Worm (Caenorhabditis elegans) whole organism, young adult: ENCODE data around the gene F20D6.12.

Experiments used
- B0261.1 ChIP-seq: sonication (generic microtip); optimal IDR thresholded peaks from 2 replicates; lab custom pipeline; 2016; ENCODE audit warnings: mild to moderate bottlenecking, missing genetic modification characterization, moderate library complexity, missing compliant biosample characterization
- F49E8.2 ChIP-seq: sonication (generic microtip); optimal IDR thresholded peaks from 3 replicates; lab custom pipeline; 2017; ENCODE audit warnings: missing genetic modification characterization, mild to moderate bottlenecking, missing compliant biosample characterization, antibody characterized with exemption, moderate library complexity; ENCODE audit not compliant: insufficient read depth
- F52B5.7 ChIP-seq: sonication (generic microtip); optimal IDR thresholded peaks from 2 replicates; lab custom pipeline; 2016; ENCODE audit warnings: mild to moderate bottlenecking, missing genetic modification characterization, missing compliant biosample characterization
- K12H6.12 ChIP-seq: fragments of 200-800 bp; sonication (Bioruptor generic); optimal IDR thresholded peaks from 2 replicates; lab custom pipeline; 2018; ENCODE audit warnings: mild to moderate bottlenecking, missing genetic modification characterization, missing compliant biosample characterization
- Y53G8AR.9 ChIP-seq: fragments of 200-800 bp; sonication (Bioruptor generic); conservative IDR thresholded peaks from 2 replicates; pipeline ENCODE4 v1.3.6; 2022; ENCODE audit warnings: missing genetic modification reagents, missing genetic modification characterization, missing compliant biosample characterization
- Y67H2A.10 ChIP-seq: fragments of 200-800 bp; sonication (Bioruptor generic); conservative IDR thresholded peaks from 2 replicates; pipeline ENCODE4 v1.3.6; 2022; ENCODE audit warnings: missing genetic modification reagents, missing genetic modification characterization, missing compliant biosample characterization
- akir-1 ChIP-seq: fragments of 200-800 bp; sonication (Bioruptor generic); optimal IDR thresholded peaks from 2 replicates; lab custom pipeline; 2018; ENCODE audit warnings: mild to moderate bottlenecking, missing genetic modification characterization, moderate library complexity, missing compliant biosample characterization
- aptf-2 ChIP-seq: fragments of 200-800 bp; sonication (Bioruptor generic); conservative IDR thresholded peaks from 2 replicates; pipeline ENCODE4 v1.3.6; 2022; ENCODE audit warnings: missing genetic modification reagents, missing genetic modification characterization, missing compliant biosample characterization
- atf-7 ChIP-seq: sonication (generic microtip); optimal IDR thresholded peaks from 2 replicates; lab custom pipeline; 2017; ENCODE audit warnings: mild to moderate bottlenecking, missing genetic modification characterization, missing compliant biosample characterization
- attf-5 ChIP-seq: fragments of 200-800 bp; sonication (Bioruptor generic); optimal IDR thresholded peaks from 2 replicates; lab custom pipeline; 2018; ENCODE audit warnings: mild to moderate bottlenecking, missing genetic modification characterization, missing compliant biosample characterization
- bed-1 ChIP-seq: fragments of 200-800 bp; sonication (Bioruptor generic); IDR thresholded peaks from 2 replicates; pipeline ENCODE4 v1.3.6; 2022; ENCODE audit warnings: missing genetic modification reagents, missing genetic modification characterization, missing compliant biosample characterization
- ceh-40 ChIP-seq: fragments of 200-800 bp; sonication (Bioruptor generic); IDR thresholded peaks from 2 replicates; pipeline ENCODE4 v1.3.6; 2022; ENCODE audit warnings: missing genetic modification characterization, missing compliant biosample characterization
- die-1 ChIP-seq: sonication (generic microtip); optimal IDR thresholded peaks from 2 replicates; lab custom pipeline; 2016; ENCODE audit warnings: missing genotype, mild to moderate bottlenecking, missing genetic modification characterization, missing compliant biosample characterization
- dox-1 ChIP-seq: fragments of 200-800 bp; sonication (Bioruptor generic); IDR thresholded peaks from 2 replicates; pipeline ENCODE4 v1.3.6; 2022; ENCODE audit warnings: missing genetic modification reagents, missing genetic modification characterization, missing compliant biosample characterization
- egrh-3 ChIP-seq: fragments of 200-800 bp; sonication (Bioruptor generic); IDR thresholded peaks from 2 replicates; pipeline ENCODE4 v1.3.6; 2022; ENCODE audit warnings: missing genetic modification reagents, missing genetic modification characterization, missing compliant biosample characterization
- ekl-4 ChIP-seq: fragments of 200-800 bp; sonication (Bioruptor generic); IDR thresholded peaks from 2 replicates; pipeline ENCODE4 v1.3.6; 2022; ENCODE audit warnings: missing genetic modification reagents, missing genetic modification characterization, missing compliant biosample characterization
- ets-4 ChIP-seq: fragments of 200-800 bp; sonication (Bioruptor generic); optimal IDR thresholded peaks from 2 replicates; lab custom pipeline; 2018; ENCODE audit warnings: mild to moderate bottlenecking, missing genetic modification characterization, missing compliant biosample characterization
- lin-54 ChIP-seq: fragments of 200-800 bp; sonication (Bioruptor generic); optimal IDR thresholded peaks from 2 replicates; lab custom pipeline; 2018; ENCODE audit warnings: mild to moderate bottlenecking, missing genetic modification characterization, missing compliant biosample characterization
- lsy-27 ChIP-seq: sonication (generic microtip); optimal IDR thresholded peaks from 2 replicates; lab custom pipeline; 2017; ENCODE audit warnings: missing genetic modification characterization, mild to moderate bottlenecking, missing compliant biosample characterization, antibody characterized with exemption, missing genotype, borderline replicate concordance; ENCODE audit not compliant: insufficient read depth
- madf-10 ChIP-seq: sonication (generic microtip); optimal IDR thresholded peaks from 2 replicates; lab custom pipeline; 2016; ENCODE audit warnings: mild to moderate bottlenecking, missing genetic modification characterization, missing compliant biosample characterization
- mel-28 ChIP-seq: sonication (generic microtip); optimal IDR thresholded peaks from 2 replicates; lab custom pipeline; 2016; ENCODE audit warnings: borderline replicate concordance, mild to moderate bottlenecking, missing genetic modification characterization, missing compliant biosample characterization
- nfya-1 ChIP-seq: sonication (generic microtip); optimal IDR thresholded peaks from 2 replicates; lab custom pipeline; 2017; ENCODE audit warnings: antibody characterized with exemption, missing compliant biosample characterization, missing genetic modification characterization, borderline replicate concordance; ENCODE audit not compliant: insufficient read depth
- nhr-120 ChIP-seq: fragments of 200-800 bp; sonication (Bioruptor generic); IDR thresholded peaks from 2 replicates; pipeline ENCODE4 v1.3.6; 2022; ENCODE audit warnings: missing genetic modification characterization, missing compliant biosample characterization
- nhr-80 ChIP-seq: sonication (generic microtip); optimal IDR thresholded peaks from 2 replicates; lab custom pipeline; 2016; ENCODE audit warnings: missing genetic modification characterization, missing compliant biosample characterization
- nhr-90 ChIP-seq: sonication (generic microtip); optimal IDR thresholded peaks from 2 replicates; lab custom pipeline; 2016; ENCODE audit warnings: missing genotype, mild to moderate bottlenecking, missing genetic modification characterization, missing compliant biosample characterization
- pbrm-1 ChIP-seq: fragments of 200-800 bp; sonication (Bioruptor generic); IDR thresholded peaks from 2 replicates; pipeline ENCODE4 v1.3.6; 2022; ENCODE audit warnings: missing genetic modification reagents, missing genetic modification characterization, missing compliant biosample characterization
- rec-8 ChIP-seq, 2 experiments: sonication (generic microtip); optimal IDR thresholded peaks; 2 replicates each; lab custom pipeline; 2016; ENCODE audit warnings: mild to moderate bottlenecking in 2 of 2, missing genetic modification characterization in 2 of 2, missing genetic modification reagents in 2 of 2, missing genotype in 2 of 2, missing biosample characterization in 1 of 2, missing compliant biosample characterization in 1 of 2, moderate library complexity in 1 of 2
- repo-1 ChIP-seq: sonication (generic microtip); optimal IDR thresholded peaks from 2 replicates; lab custom pipeline; 2017; ENCODE audit warnings: mild to moderate bottlenecking, missing genetic modification characterization, missing compliant biosample characterization
- snpc-3.4 ChIP-seq: sonication (generic microtip); optimal IDR thresholded peaks from 2 replicates; lab custom pipeline; 2017; ENCODE audit warnings: missing genetic modification characterization, mild to moderate bottlenecking, missing compliant biosample characterization, antibody characterized with exemption, moderate library complexity, missing genotype, missing genetic modification reagents
- snpc-4 ChIP-seq, 5 experiments: fragments of 150-350 bp in 1 of 5; sonication (generic microtip) in 4 of 5; optimal IDR thresholded peaks; 2 replicates each; lab custom pipeline; 2014 to 2018; ENCODE audit warnings: missing genetic modification characterization in 5 of 5, missing biosample characterization in 3 of 5, antibody characterized with exemption in 2 of 5, mild to moderate bottlenecking in 2 of 5, missing compliant biosample characterization in 2 of 5, missing genotype in 2 of 5, moderate library complexity in 2 of 5, missing genetic modification reagents in 1 of 5
- sptf-2 ChIP-seq: fragments of 200-800 bp; sonication (Bioruptor generic); optimal IDR thresholded peaks from 2 replicates; lab custom pipeline; 2018; ENCODE audit warnings: mild to moderate bottlenecking, missing genetic modification characterization, missing compliant biosample characterization
- tlf-1 ChIP-seq: fragments of 200-800 bp; sonication (Bioruptor generic); optimal IDR thresholded peaks from 2 replicates; lab custom pipeline; 2018; ENCODE audit warnings: mild to moderate bottlenecking, missing genetic modification characterization, missing compliant biosample characterization
- unc-130 ChIP-seq: sonication (generic microtip); optimal IDR thresholded peaks from 2 replicates; lab custom pipeline; 2016; ENCODE audit warnings: missing genetic modification reagents, missing genetic modification characterization, missing compliant biosample characterization
- unc-62 ChIP-seq: fragments of 150-350 bp; optimal IDR thresholded peaks from 2 replicates; lab custom pipeline; 2014; ENCODE audit warnings: missing biosample characterization, missing genetic modification reagents, missing genetic modification characterization
- ztf-18 ChIP-seq: sonication (generic microtip); optimal IDR thresholded peaks from 2 replicates; lab custom pipeline; 2016; ENCODE audit warnings: missing genotype, mild to moderate bottlenecking, missing genetic modification characterization, missing compliant biosample characterization
- ztf-6 ChIP-seq: fragments of 200-800 bp; sonication (Bioruptor generic); IDR thresholded peaks from 2 replicates; pipeline ENCODE4 v1.3.6; 2022; ENCODE audit warnings: missing genetic modification reagents, missing genetic modification characterization, missing compliant biosample characterization

Gene F20D6.12

ce11 chrV:8196993-8197392 is 7.1 kb upstream of the F20D6.12 start:
- TF ChIP-seq tlf-1 (no peak), nhr-80 (no peak), rec-8 (tag; optimal IDR thresholded peaks at IDR 0.05; lab: Kevin White, UChicago) (no peak), ekl-4 (GFP tag; lab: Robert Waterston, UW) (no peak), B0261.1 (tag; lab: Kevin White, UChicago) (no peak)

- TF ChIP-seq aptf-2 (GFP tag; lab: Robert Waterston, UW) = no peak
- TF ChIP-seq ceh-40 = no peak
- TF ChIP-seq F49E8.2 = no peak
- TF ChIP-seq lsy-27 (tag; lab: Kevin White, UChicago) = no peak
- TF ChIP-seq unc-62 (GFP tag; lab: Kevin White, UChicago) = no peak
- TF ChIP-seq F52B5.7 (tag; lab: Kevin White, UChicago) = no peak
- TF ChIP-seq mel-28 (tag; lab: Kevin White, UChicago) = no peak
- no peak for TF ChIP-seq lin-54 (GFP tag; lab: Kevin White, UChicago)
- no peak for TF ChIP-seq atf-7 (tag; lab: Kevin White, UChicago)
- TF ChIP-seq madf-10 (tag; lab: Kevin White, UChicago) = no peak
- TF ChIP-seq repo-1 = no peak
- TF ChIP-seq sptf-2 (GFP tag; lab: Kevin White, UChicago) = no peak
Measured at ce11 chrV:8195889-8196418, 6.0 kb upstream of the F20D6.12 start, which contains the start of gene F20D6.10. Gene F20D6.10 (minus strand): TSS chrV:8195939.

- TF ChIP-seq pbrm-1 (GFP tag; lab: Robert Waterston, UW) = no peak
- TF ChIP-seq unc-130 (GFP tag; lab: Kevin White, UChicago) = no peak
- no peak for TF ChIP-seq akir-1 (GFP tag; lab: Kevin White, UChicago)
- TF ChIP-seq snpc-3.4 (tag; lab: Kevin White, UChicago) = no peak
- no peak for TF ChIP-seq ztf-6 (GFP tag; lab: Robert Waterston, UW)
Measured at ce11 chrV:8190430-8190829, 514 bp upstream of the F20D6.12 start, which contains the start of gene F20D6.1. Gene F20D6.1 (plus strand): TSS chrV:8190730.

- no peak for TF ChIP-seq nfya-1
Measured at ce11 chrV:8188421-8188820, 1.5 kb downstream of the F20D6.12 start, which contains the start of gene F20D6.15. Gene F20D6.15 (minus strand): TSS chrV:8188467.

ce11 chrV:8185737-8186136 is 4.2 kb downstream of the F20D6.12 start, which contains the start of gene F20D6.2:
Gene F20D6.2 (plus strand): TSS chrV:8186037.
- TF ChIP-seq nhr-120 (GFP tag; lab: Robert Waterston, UW) (no peak), K12H6.12 (tag; lab: Kevin White, UChicago) (no peak), Y67H2A.10 (GFP tag; lab: Robert Waterston, UW) (no peak), dox-1 (GFP tag; lab: Robert Waterston, UW) (no peak), attf-5 (GFP tag; lab: Kevin White, UChicago) (no peak), nhr-90 (tag; lab: Kevin White, UChicago) (no peak), egrh-3 (GFP tag; lab: Robert Waterston, UW) (no peak), ztf-18 (tag; lab: Kevin White, UChicago) (no peak), die-1 (no peak), bed-1 (GFP tag; lab: Robert Waterston, UW) (no peak), Y53G8AR.9 (GFP tag; lab: Robert Waterston, UW) (no peak), snpc-4 (GFP tag; optimal IDR thresholded peaks at IDR 0.05; lab: Kevin White, UChicago) (no peak), snpc-4 (tag; optimal IDR thresholded peaks at IDR 0.05; lab: Kevin White, UChicago) (no peak), ets-4 (GFP tag; lab: Kevin White, UChicago) (no peak)
